Fruit fly (Drosophila melanogaster) S2 (cell line): ENCODE measurements around the gene Mst77F.

Experiments
- CG8478 ChIP-seq: fragments of >200 bp; optimal IDR thresholded peaks from 2 replicates; lab custom pipeline; 2018
- CTCF ChIP-seq, 2 experiments: fragments of >200 bp; optimal IDR thresholded peaks; 2 replicates each; lab custom pipeline; 2018

dm6 chr3L:20830361-20830760 lies 12.5 kb upstream of the Mst77F start:
- no peak for TF ChIP-seq CG8478
- TF ChIP-seq CTCF (optimal IDR thresholded peaks at IDR 0.05; lab: Kevin White, UChicago) = no peak
